Fruit fly (Drosophila melanogaster): Measurements from ENCODE around the gene GAPcenA.
A peak's percentile ranks its signal among the peaks of the same experiment; 100 is the strongest.

The GAPcenA gene

DNA sequence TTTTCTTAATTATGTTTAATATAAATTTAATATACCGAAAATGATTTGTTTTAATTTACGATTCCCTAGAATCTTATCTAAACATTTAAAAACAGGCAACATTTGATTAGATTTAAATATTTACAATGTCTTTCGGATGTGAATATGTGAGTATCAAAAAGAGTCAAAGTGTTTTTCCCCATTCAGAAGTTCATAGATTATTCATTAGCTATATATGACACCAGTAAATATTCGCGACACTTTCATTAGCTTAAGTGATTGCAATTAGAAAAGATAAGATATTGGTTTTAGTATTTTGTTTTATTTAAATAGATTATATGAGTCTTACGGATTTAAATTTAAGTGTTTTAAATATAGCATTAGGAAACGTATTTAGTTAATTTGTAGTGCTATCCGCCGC is 47.8 kb downstream of the GAPcenA start:
- TF ChIP-seq Abd-B (GFP tag; optimal IDR thresholded peaks at IDR 0.05) (no peak), Hr83 (GFP tag; optimal IDR thresholded peaks at IDR 0.05; ENCODE audit: poor library complexity, severe bottlenecking) (no peak), Rel (GFP tag; optimal IDR thresholded peaks at IDR 0.05) (no peak), Rel (tag; optimal IDR thresholded peaks at IDR 0.05) (peak; percentile 86), Hnf4 (GFP tag; optimal IDR thresholded peaks at IDR 0.05) (no peak), sage (GFP tag; optimal IDR thresholded peaks at IDR 0.05) (no peak), Dif (GFP tag; optimal IDR thresholded peaks at IDR 0.05; ENCODE audit: partially characterized antibody) (no peak), jim (GFP tag; optimal IDR thresholded peaks at IDR 0.05) (no peak), N (GFP tag; optimal IDR thresholded peaks at IDR 0.05) (no peak)

dm6 chr3L:8394944-8395343 is 48.6 kb downstream of the GAPcenA start:
- TF ChIP-seq Sp1 (GFP tag; optimal IDR thresholded peaks at IDR 0.05) (no peak), rgr (GFP tag; optimal IDR thresholded peaks at IDR 0.05) (peak; percentile 1), Myc (optimal IDR thresholded peaks at IDR 0.05) (peak; percentile 91), jim (GFP tag; optimal IDR thresholded peaks at IDR 0.05) (no peak), foxo (GFP tag; optimal IDR thresholded peaks at IDR 0.05) (no peak)

DNA sequence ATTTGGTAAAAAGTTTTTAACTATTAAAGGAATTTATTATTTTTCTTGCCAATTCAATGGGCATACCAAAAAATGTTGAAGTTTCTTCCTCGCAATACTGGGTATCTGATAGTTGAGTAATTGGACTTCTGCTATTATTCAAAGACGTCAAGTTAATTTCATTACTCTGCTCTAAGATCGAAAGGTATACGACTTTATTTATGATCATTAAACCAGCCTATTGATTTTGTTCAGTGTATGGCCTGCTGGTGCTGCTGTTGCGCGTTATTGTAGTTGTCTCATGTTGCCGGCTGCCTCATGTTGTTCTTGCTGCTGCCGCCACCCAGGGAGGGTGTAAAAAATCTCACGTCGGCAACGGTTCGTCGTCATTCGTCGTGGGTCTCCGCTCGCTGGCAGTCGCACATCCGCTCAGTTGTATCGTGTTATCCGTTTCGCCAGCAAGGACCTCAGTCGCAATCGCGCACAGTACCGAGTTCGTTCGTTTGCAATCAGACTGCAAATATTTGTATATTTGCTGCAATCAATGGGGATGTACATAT is 49.3 kb downstream of the GAPcenA start, which contains the start of gene CG7120:
CG7120 (plus strand) TSS at position 371 of the 539 bp plus-strand sequence.
- peak in 1 of 2 experiments; percentile 51 for TF ChIP-seq foxo (GFP tag; optimal IDR thresholded peaks at IDR 0.05)
- TF ChIP-seq h (GFP tag; optimal IDR thresholded peaks at IDR 0.05): peak; percentile 57
- no peak for TF ChIP-seq Mio (GFP tag; optimal IDR thresholded peaks at IDR 0.05)
- TF ChIP-seq fru (GFP tag; optimal IDR thresholded peaks at IDR 0.05): peak; percentile 51
- TF ChIP-seq HLH106 (tag; optimal IDR thresholded peaks at IDR 0.05): peak; percentile 57

DNA sequence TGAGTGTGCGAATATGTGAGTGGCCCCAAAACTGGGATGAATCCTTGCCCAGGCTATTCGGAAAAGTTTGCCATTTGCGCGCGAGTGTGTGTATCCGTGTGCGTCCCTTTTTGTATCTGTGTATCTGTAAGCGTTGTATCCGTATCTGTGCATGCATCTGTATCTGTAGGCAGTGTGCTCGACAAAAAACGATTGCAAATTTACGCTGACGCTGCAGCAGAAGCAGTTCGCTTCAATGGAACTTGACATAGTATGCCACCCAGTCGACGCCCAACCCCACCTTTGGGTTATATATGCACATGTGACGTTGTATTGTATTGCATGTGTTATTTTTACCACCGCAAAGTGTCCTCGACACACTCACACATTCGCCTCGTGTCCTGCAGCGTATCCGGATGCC is 49.8 kb downstream of the GAPcenA start:
- no peak for TF ChIP-seq Vsx2 (GFP tag; optimal IDR thresholded peaks at IDR 0.05; ENCODE audit: partially characterized antibody)
- no peak for TF ChIP-seq tai (GFP tag; optimal IDR thresholded peaks at IDR 0.05)
- no peak for TF ChIP-seq GATAd (GFP tag; optimal IDR thresholded peaks at IDR 0.05)
- TF ChIP-seq Hr78 (GFP tag; optimal IDR thresholded peaks at IDR 0.05): no peak
- TF ChIP-seq lola (GFP tag; optimal IDR thresholded peaks at IDR 0.05): no peak
- no peak for TF ChIP-seq CrebA (GFP tag; optimal IDR thresholded peaks at IDR 0.05; ENCODE audit: borderline replicate concordance)
- no peak for TF ChIP-seq dl (GFP tag; optimal IDR thresholded peaks at IDR 0.05; ENCODE audit: insufficient read depth in 1 of 2, partially characterized antibody in 2 of 2)
- TF ChIP-seq Sp1 (GFP tag; optimal IDR thresholded peaks at IDR 0.05): no peak
- no peak for TF ChIP-seq OdsH (GFP tag; optimal IDR thresholded peaks at IDR 0.05)
- TF ChIP-seq rgr (GFP tag; optimal IDR thresholded peaks at IDR 0.05): no peak
- no peak for TF ChIP-seq dmrt93B (GFP tag; optimal IDR thresholded peaks at IDR 0.05)
- TF ChIP-seq Dfd (GFP tag; optimal IDR thresholded peaks at IDR 0.05): no peak
- TF ChIP-seq dsf (GFP tag; optimal IDR thresholded peaks at IDR 0.05; ENCODE audit: borderline replicate concordance): no peak
- no peak for TF ChIP-seq CG9705 (GFP tag; optimal IDR thresholded peaks at IDR 0.05)
- TF ChIP-seq brk (GFP tag; optimal IDR thresholded peaks at IDR 0.05): no peak
- no peak for TF ChIP-seq fru (GFP tag; optimal IDR thresholded peaks at IDR 0.05)

DNA sequence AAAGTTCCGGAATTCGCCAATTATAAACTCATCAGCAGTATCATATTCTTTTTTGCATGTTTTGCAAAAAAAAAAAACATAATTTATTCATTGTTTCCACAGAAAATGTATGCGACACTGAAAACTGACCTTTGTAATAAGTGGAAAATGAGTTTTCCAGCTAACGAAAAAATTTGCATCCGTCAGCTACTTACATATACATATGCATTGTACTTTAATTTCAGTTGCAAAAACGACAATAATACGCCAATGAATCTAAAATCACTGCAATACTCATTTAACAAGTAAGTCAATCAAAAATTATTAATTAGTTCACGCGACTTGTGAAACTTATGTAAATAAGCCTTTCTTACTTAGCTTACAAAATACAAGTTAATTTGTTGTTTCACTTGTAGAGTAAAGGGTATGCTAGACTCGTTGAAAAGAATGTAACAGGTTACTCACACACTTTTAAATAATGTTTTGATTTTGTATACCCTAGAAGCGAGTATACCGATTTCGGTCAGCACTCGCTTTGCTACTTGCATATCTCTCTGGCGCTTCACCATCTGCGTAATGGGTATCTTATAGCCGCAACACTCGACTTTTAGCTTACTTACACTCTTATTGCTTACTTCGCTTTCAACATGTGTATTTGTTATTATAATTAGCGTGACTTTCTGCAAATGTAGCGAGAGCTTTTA is 52.5 kb downstream of the GAPcenA start:
- TF ChIP-seq ey (GFP tag; optimal IDR thresholded peaks at IDR 0.05) (peak; percentile 79), CG9705 (GFP tag; optimal IDR thresholded peaks at IDR 0.05) (peak; percentile 44), sage (GFP tag; optimal IDR thresholded peaks at IDR 0.05) (no peak), Rel (GFP tag; optimal IDR thresholded peaks at IDR 0.05) (no peak), Rel (tag; optimal IDR thresholded peaks at IDR 0.05) (peak; percentile 32), HLH106 (tag; optimal IDR thresholded peaks at IDR 0.05) (peak; percentile 83), psq (GFP tag; optimal IDR thresholded peaks at IDR 0.05) (peak; percentile 58), OdsH (GFP tag; optimal IDR thresholded peaks at IDR 0.05) (peak; percentile 73), Hr83 (GFP tag; optimal IDR thresholded peaks at IDR 0.05; ENCODE audit: poor library complexity, severe bottlenecking) (peak; percentile 12), CG32264 (GFP tag; optimal IDR thresholded peaks at IDR 0.05) (peak; percentile 63), dmrt93B (GFP tag; optimal IDR thresholded peaks at IDR 0.05) (no peak)

Measured in whole organism, wandering third instar larva.